Fruit fly (Drosophila melanogaster) whole organism, prepupa: Measurements from ENCODE around the gene CG46427.

Source experiments
- Blimp-1 ChIP-seq: fragments of 200-800 bp; sonication (Bioruptor generic); optimal IDR thresholded peaks from 3 replicates; lab custom pipeline; 2017; ENCODE audit warnings: missing biosample characterization, missing genetic modification characterization, mild to moderate bottlenecking, moderate library complexity, missing genetic modification reagents
- CG15336 ChIP-seq: fragments of 200-800 bp; sonication (Bioruptor generic); IDR thresholded peaks from 2 replicates; pipeline ENCODE4 v1.3.6; 2022; ENCODE audit warnings: missing biosample characterization, missing genetic modification characterization
- CG1621 ChIP-seq: fragments of 200-800 bp; sonication (Bioruptor generic); optimal IDR thresholded peaks from 3 replicates; lab custom pipeline; 2018; ENCODE audit warnings: missing biosample characterization, mild to moderate bottlenecking, missing genetic modification characterization
- CG34406 ChIP-seq: fragments of 200-800 bp; sonication (Bioruptor generic); optimal IDR thresholded peaks from 3 replicates; lab custom pipeline; 2016; ENCODE audit warnings: missing biosample characterization, missing genetic modification characterization
- CG6276 ChIP-seq: fragments of 200-800 bp; sonication (Bioruptor generic); optimal IDR thresholded peaks from 2 replicates; lab custom pipeline; 2017; ENCODE audit warnings: missing biosample characterization, mild to moderate bottlenecking, missing genetic modification characterization
- Gug ChIP-seq: fragments of 200-800 bp; sonication (Bioruptor generic); IDR thresholded peaks from 2 replicates; pipeline ENCODE4 v1.3.6; 2022; ENCODE audit warnings: missing biosample characterization, missing genetic modification characterization
- Hr4 ChIP-seq: fragments of 200-800 bp; sonication (Bioruptor generic); optimal IDR thresholded peaks from 3 replicates; lab custom pipeline; 2016; ENCODE audit warnings: missing biosample characterization, missing genetic modification characterization
- Lpt ChIP-seq: fragments of 200-800 bp; sonication (Bioruptor generic); optimal IDR thresholded peaks from 3 replicates; lab custom pipeline; 2016; ENCODE audit warnings: missing biosample characterization, missing genetic modification characterization
- Met ChIP-seq: fragments of 200-800 bp; sonication (Bioruptor generic); optimal IDR thresholded peaks from 3 replicates; lab custom pipeline; 2016; ENCODE audit warnings: missing biosample characterization, missing genetic modification characterization
- Sox14 ChIP-seq: fragments of 200-800 bp; sonication (Bioruptor generic); optimal IDR thresholded peaks from 3 replicates; lab custom pipeline; 2016; ENCODE audit warnings: missing biosample characterization, missing genetic modification characterization
- fd85E ChIP-seq: fragments of 200-800 bp; sonication (Bioruptor generic); optimal IDR thresholded peaks from 3 replicates; lab custom pipeline; 2016; ENCODE audit warnings: missing biosample characterization, missing genetic modification characterization
- pdm3 ChIP-seq: fragments of 200-800 bp; sonication (Bioruptor generic); optimal IDR thresholded peaks from 3 replicates; lab custom pipeline; 2016; ENCODE audit warnings: missing biosample characterization, missing genetic modification characterization
- svp ChIP-seq: fragments of 200-800 bp; sonication (Bioruptor generic); peaks from one replicate; lab custom pipeline; 2016; ENCODE audit warnings: missing biosample characterization, missing genetic modification characterization

- TF ChIP-seq CG34406 (GFP tag; lab: Kevin White, UChicago) = peak; percentile 97
- TF ChIP-seq Gug (GFP tag; lab: Robert Waterston, UW) = peak; percentile 85
- TF ChIP-seq Hr4 = peak; percentile 93
- TF ChIP-seq CG15336 (GFP tag; lab: Robert Waterston, UW) = peak; percentile 95
- TF ChIP-seq Sox14 = peak; percentile 96
- peak; percentile 94 for TF ChIP-seq CG6276
- peak; percentile 93 for TF ChIP-seq pdm3
- peak; percentile 97 for TF ChIP-seq fd85E (GFP tag; lab: Kevin White, UChicago)
- TF ChIP-seq Blimp-1 (GFP tag; lab: Kevin White, UChicago) = peak; percentile 93
- TF ChIP-seq Lpt (GFP tag; lab: Kevin White, UChicago) = peak; percentile 81
- TF ChIP-seq svp = peak; percentile 99
- peak; percentile 97 for TF ChIP-seq Met
- TF ChIP-seq CG1621 = peak; percentile 94
These were observed 36.0 kb downstream of the CG46427 start for dm6 chr3R:12402935-12403334.
